Worm (Caenorhabditis elegans) whole organism, L4 larva: ENCODE data around the gene sra-11.
A peak's percentile ranks its signal among the peaks of the same experiment; 100 is the strongest.

Source experiments
- F26F4.8 ChIP-seq: fragments of 200-800 bp; sonication (Bioruptor generic); conservative IDR thresholded peaks from 2 replicates; pipeline ENCODE4 v1.3.6; 2022; ENCODE audit warnings: missing genetic modification characterization, missing compliant biosample characterization
- F37D6.2 ChIP-seq: sonication (generic microtip); optimal IDR thresholded peaks from 2 replicates; lab custom pipeline; 2016; ENCODE audit warnings: mild to moderate bottlenecking, missing genetic modification characterization, missing compliant biosample characterization
- T26A8.4 ChIP-seq: fragments of 200-800 bp; sonication (Bioruptor generic); IDR thresholded peaks from 2 replicates; pipeline ENCODE4 v1.3.6; 2022; ENCODE audit warnings: missing genetic modification characterization, missing compliant biosample characterization
- Y105C5A.15 ChIP-seq: fragments of 200-800 bp; sonication (Bioruptor generic); IDR thresholded peaks from 2 replicates; pipeline ENCODE4 v1.3.6; 2022; ENCODE audit warnings: missing genetic modification characterization, missing compliant biosample characterization
- ZK337.2 ChIP-seq: fragments of 200-800 bp; sonication (Bioruptor generic); IDR thresholded peaks from 2 replicates; pipeline ENCODE4 v1.3.6; 2022; ENCODE audit warnings: missing genetic modification reagents, missing genetic modification characterization, missing compliant biosample characterization
- ZK546.5 ChIP-seq, 2 experiments: sonication (generic microtip); optimal IDR thresholded peaks; 2 replicates each; lab custom pipeline; 2017; ENCODE audit warnings: missing biosample characterization in 2 of 2, missing genetic modification characterization in 2 of 2
- aha-1 ChIP-seq: fragments of 150-350 bp; peaks from one replicate; lab custom pipeline; 2014; ENCODE audit warnings: missing biosample characterization, missing genetic modification characterization
- attf-4 ChIP-seq: sonication (generic microtip); optimal IDR thresholded peaks from 3 replicates; lab custom pipeline; 2017; ENCODE audit warnings: missing biosample characterization, missing genetic modification characterization
- ceh-20 ChIP-seq: fragments of 200-800 bp; sonication (Bioruptor generic); IDR thresholded peaks from 2 replicates; pipeline ENCODE4 v1.3.6; 2022; ENCODE audit warnings: missing genetic modification reagents, missing genetic modification characterization, missing compliant biosample characterization
- dmd-9 ChIP-seq: fragments of 200-800 bp; sonication (Bioruptor generic); IDR thresholded peaks from 2 replicates; pipeline ENCODE4 v1.3.6; 2022; ENCODE audit warnings: missing genetic modification reagents, missing genetic modification characterization, missing compliant biosample characterization
- dve-1 ChIP-seq: sonication (generic microtip); optimal IDR thresholded peaks from 2 replicates; lab custom pipeline; 2017; ENCODE audit warnings: antibody characterized with exemption, mild to moderate bottlenecking, missing genetic modification characterization, missing compliant biosample characterization; ENCODE audit not compliant: insufficient read depth
- egl-27 ChIP-seq: sonication (generic microtip); optimal IDR thresholded peaks from 3 replicates; lab custom pipeline; 2017; ENCODE audit warnings: missing biosample characterization, missing genetic modification reagents, missing genetic modification characterization
- gei-8 ChIP-seq: fragments of 200-800 bp; sonication (Bioruptor generic); optimal IDR thresholded peaks from 2 replicates; lab custom pipeline; 2018; ENCODE audit warnings: mild to moderate bottlenecking, missing genetic modification characterization, missing compliant biosample characterization
- hlh-11 ChIP-seq: fragments of 200-800 bp; sonication (Bioruptor generic); optimal IDR thresholded peaks from 2 replicates; lab custom pipeline; 2018; ENCODE audit warnings: mild to moderate bottlenecking, missing genetic modification characterization, missing compliant biosample characterization
- hlh-30 ChIP-seq: sonication (generic microtip); optimal IDR thresholded peaks from 2 replicates; lab custom pipeline; 2017; ENCODE audit warnings: antibody characterized with exemption, mild to moderate bottlenecking, missing genetic modification characterization, missing compliant biosample characterization; ENCODE audit not compliant: insufficient read depth
- jun-1 ChIP-seq: fragments of 150-350 bp; optimal IDR thresholded peaks from 2 replicates; lab custom pipeline; 2014; ENCODE audit warnings: missing biosample characterization, missing genetic modification reagents, missing genetic modification characterization
- lin-13 ChIP-seq: fragments of 150-350 bp; optimal IDR thresholded peaks from 2 replicates; lab custom pipeline; 2014; ENCODE audit warnings: missing biosample characterization, missing genetic modification reagents, missing genetic modification characterization
- lin-15B ChIP-seq: fragments of 150-350 bp; sonication (generic microtip); optimal IDR thresholded peaks from 3 replicates; lab custom pipeline; 2014; ENCODE audit warnings: missing biosample characterization, missing genetic modification characterization
- lin-29 ChIP-seq: fragments of 200-800 bp; sonication (Bioruptor generic); IDR thresholded peaks from 2 replicates; pipeline ENCODE4 v1.3.6; 2022; ENCODE audit warnings: missing genetic modification reagents, missing genetic modification characterization, missing compliant biosample characterization
- mdl-1 ChIP-seq, 2 experiments: fragments of 150-350 bp in 1 of 2; sonication (generic microtip) in 1 of 2; optimal IDR thresholded peaks; 2 replicates each; lab custom pipeline; 2014 to 2017; ENCODE audit warnings: missing biosample characterization in 2 of 2, missing genetic modification characterization in 2 of 2
- mxl-2 ChIP-seq: fragments of 200-800 bp; sonication (Bioruptor generic); conservative IDR thresholded peaks from 2 replicates; pipeline ENCODE4 v1.3.6; 2022; ENCODE audit warnings: missing genetic modification reagents, missing genetic modification characterization, missing compliant biosample characterization
- nhr-11 ChIP-seq: fragments of 150-350 bp; optimal IDR thresholded peaks from 2 replicates; lab custom pipeline; 2014; ENCODE audit warnings: missing biosample characterization, missing genetic modification characterization
- nhr-6 ChIP-seq: fragments of 150-350 bp; optimal IDR thresholded peaks from 2 replicates; lab custom pipeline; 2014; ENCODE audit warnings: missing biosample characterization, missing genetic modification characterization
- nhr-76 ChIP-seq: fragments of 150-350 bp; optimal IDR thresholded peaks from 2 replicates; lab custom pipeline; 2014; ENCODE audit warnings: missing biosample characterization, missing genetic modification characterization
- nhr-77 ChIP-seq: fragments of 150-350 bp; optimal IDR thresholded peaks from 2 replicates; lab custom pipeline; 2014; ENCODE audit warnings: missing biosample characterization, missing genetic modification characterization
- set-16 ChIP-seq: fragments of 200-800 bp; sonication (Bioruptor generic); IDR thresholded peaks from 2 replicates; pipeline ENCODE4 v1.3.6; 2022; ENCODE audit warnings: missing genetic modification reagents, missing genetic modification characterization, missing compliant biosample characterization
- tag-97 ChIP-seq: fragments of 200-800 bp; sonication (Bioruptor generic); IDR thresholded peaks from 2 replicates; pipeline ENCODE4 v1.3.6; 2022; ENCODE audit warnings: missing genetic modification characterization, missing compliant biosample characterization
- unc-62 ChIP-seq, 3 experiments: fragments of 150-350 bp in 1 of 3; sonication (generic microtip); optimal IDR thresholded peaks in 2 of 3; peaks in 1 of 3; 1 replicate in 1 of 3; 2 replicates in 2 of 3; lab custom pipeline; 2014 to 2017; ENCODE audit warnings: missing biosample characterization in 3 of 3, missing genetic modification characterization in 3 of 3, missing genetic modification reagents in 3 of 3, missing genotype in 1 of 3
- vab-7 ChIP-seq: fragments of 200-800 bp; sonication (Bioruptor generic); IDR thresholded peaks from 2 replicates; pipeline ENCODE4 v1.3.6; 2022; ENCODE audit warnings: missing genetic modification reagents, missing genetic modification characterization, missing compliant biosample characterization
- zfp-3 ChIP-seq: fragments of 200-800 bp; sonication (Bioruptor generic); conservative IDR thresholded peaks from 2 replicates; pipeline ENCODE4 v1.3.6; 2022; ENCODE audit warnings: missing genetic modification reagents, missing genetic modification characterization, missing compliant biosample characterization

Gene sra-11

DNA sequence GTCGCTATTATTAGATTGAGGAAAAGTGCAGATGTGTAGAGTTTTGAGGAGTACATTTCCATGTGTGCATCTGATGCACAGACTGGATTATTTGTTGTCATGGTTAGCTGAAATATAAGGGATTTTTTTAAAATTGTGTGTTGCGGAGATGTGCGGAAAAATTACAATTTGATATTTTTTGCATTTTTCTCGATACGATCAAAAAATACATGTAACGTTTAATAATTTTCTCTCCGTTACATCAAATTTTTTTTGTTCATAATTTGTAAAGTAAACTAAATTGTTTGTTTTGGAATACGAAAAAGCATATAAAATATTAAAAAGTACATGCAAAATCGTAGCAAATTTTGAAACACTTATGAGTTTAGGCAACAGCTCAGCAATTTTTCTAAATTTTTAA, at the start of gene sra-11:
sra-11 (minus strand) TSS at position 101 of the 400 bp plus-strand sequence.
- TF ChIP-seq ZK546.5 (tag; optimal IDR thresholded peaks at IDR 0.05; lab: Kevin White, UChicago) (no peak), jun-1 (tag; lab: Kevin White, UChicago) (no peak), ZK337.2 (GFP tag; lab: Robert Waterston, UW) (no peak), T26A8.4 (GFP tag; lab: Robert Waterston, UW) (no peak), nhr-6 (tag; lab: Kevin White, UChicago) (no peak), mdl-1 (tag; optimal IDR thresholded peaks at IDR 0.05; lab: Kevin White, UChicago) (no peak), F37D6.2 (no peak), attf-4 (no peak), Y105C5A.15 (GFP tag; lab: Robert Waterston, UW) (no peak)

ce11 chrII:10959676-10960075, 49.6 kb upstream of the sra-11 start:
- TF ChIP-seq zfp-3 (no peak), lin-29 (GFP tag; lab: Robert Waterston, UW) (no peak), dve-1 (tag; lab: Kevin White, UChicago) (no peak), tag-97 (no peak), nhr-11 (tag; lab: Kevin White, UChicago) (no peak), set-16 (GFP tag; lab: Robert Waterston, UW) (no peak), nhr-76 (tag; lab: Kevin White, UChicago) (no peak), egl-27 (no peak)

DNA sequence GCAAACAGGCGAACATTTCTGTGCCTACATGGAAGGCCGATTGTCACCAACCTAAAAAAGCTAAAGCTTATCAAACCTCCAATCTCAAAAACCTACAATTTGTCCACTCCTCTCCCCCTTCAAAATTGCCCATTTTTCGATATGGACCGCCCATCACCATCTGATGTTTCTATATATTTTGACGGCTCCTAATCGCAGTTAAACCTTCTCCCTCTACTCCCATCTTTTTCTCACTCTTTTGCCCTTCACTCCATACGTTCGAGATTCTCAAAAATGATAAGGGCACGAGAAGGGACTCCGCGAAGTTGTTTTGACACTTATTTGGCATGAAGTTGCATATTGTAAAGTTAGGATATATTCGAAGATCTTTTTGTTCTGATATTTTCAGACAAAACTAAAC, 49.0 kb upstream of the sra-11 start:
- no peak for TF ChIP-seq hlh-30 (tag; lab: Kevin White, UChicago)
- peak; percentile 67 for TF ChIP-seq aha-1 (tag; lab: Kevin White, UChicago)
- TF ChIP-seq ceh-20 (GFP tag; lab: Robert Waterston, UW), result 0 out of 2 replicates have a peak, but pooled peaks have one; percentile 23
- TF ChIP-seq, all 104 proteins: peak for 2

- TF ChIP-seq F26F4.8 (GFP tag; lab: Robert Waterston, UW), result no peak
- no peak for TF ChIP-seq lin-13
- TF ChIP-seq mxl-2, result no peak
- TF ChIP-seq aha-1 (tag; lab: Kevin White, UChicago), result peak; percentile 12
- no peak for TF ChIP-seq vab-7 (GFP tag; lab: Robert Waterston, UW)
- no peak for TF ChIP-seq hlh-11 (tag; lab: Kevin White, UChicago)
Observed at ce11 chrII:10956793-10957192, 46.7 kb upstream of the sra-11 start, which contains the start of gene R03D7.8. R03D7.8 (minus strand) TSS chrII:10956893.

DNA sequence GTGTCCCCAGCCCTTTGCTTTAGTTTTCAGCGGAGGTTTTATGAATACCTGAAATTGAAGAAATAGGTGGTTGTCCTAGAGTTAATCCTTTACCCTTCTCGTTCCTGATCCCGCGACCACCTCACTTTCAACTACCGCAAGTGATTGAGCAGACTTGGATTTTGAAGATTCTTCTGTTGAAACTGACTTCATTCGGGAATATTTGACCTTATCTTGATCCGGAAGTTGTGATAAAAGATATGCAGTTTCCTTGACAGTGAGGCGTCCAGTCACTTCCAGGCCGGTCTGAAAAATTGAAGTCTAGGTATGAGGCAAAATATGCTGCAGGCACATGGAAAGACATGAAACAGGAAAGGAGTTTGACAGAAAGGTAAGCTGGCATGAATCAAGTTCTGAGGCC, 45.0 kb upstream of the sra-11 start:
- TF ChIP-seq gei-8 (GFP tag; lab: Kevin White, UChicago), result no peak
- TF ChIP-seq lin-15B (tag; lab: Kevin White, UChicago), result no peak
- peak in 1 of 2 experiments; percentile 95 for TF ChIP-seq unc-62 (GFP tag; optimal IDR thresholded peaks at IDR 0.05 in 1 of 2; lab: Kevin White, UChicago)
- TF ChIP-seq unc-62 (tag; optimal IDR thresholded peaks at IDR 0.05; lab: Kevin White, UChicago), result no peak
- peak; percentile 36 for TF ChIP-seq aha-1 (tag; lab: Kevin White, UChicago)
- no peak for TF ChIP-seq nhr-6 (tag; lab: Kevin White, UChicago)

- TF ChIP-seq nhr-77 (tag; lab: Kevin White, UChicago) (no peak), dmd-9 (GFP tag; lab: Robert Waterston, UW) (no peak), mdl-1 (tag; optimal IDR thresholded peaks at IDR 0.05; lab: Kevin White, UChicago) (no peak)
Observed at ce11 chrII:10953065-10953464, 42.9 kb upstream of the sra-11 start, which contains the start of gene nos-1. nos-1 (minus strand) TSS chrII:10953165.
